Worm (Caenorhabditis elegans) whole organism, late embryonic: Measurements from ENCODE around the gene twk-44.
A peak's percentile ranks its signal among the peaks of the same experiment; 100 is the strongest.

Experiments used
- C38D4.7 ChIP-seq: fragments of 200-800 bp; sonication (Bioruptor generic); optimal IDR thresholded peaks from 2 replicates; lab custom pipeline; 2018; ENCODE audit warnings: mild to moderate bottlenecking, missing genetic modification characterization, moderate library complexity, missing compliant biosample characterization
- K02D7.2 ChIP-seq: sonication (generic microtip); optimal IDR thresholded peaks from 2 replicates; lab custom pipeline; 2017; ENCODE audit warnings: mild to moderate bottlenecking, missing genetic modification characterization, missing compliant biosample characterization
- Y22D7AL.16 ChIP-seq: sonication (generic microtip); optimal IDR thresholded peaks from 2 replicates; lab custom pipeline; 2016; ENCODE audit warnings: missing genetic modification characterization, missing compliant biosample characterization
- ahr-1 ChIP-seq: sonication (generic microtip); optimal IDR thresholded peaks from 2 replicates; lab custom pipeline; 2016; ENCODE audit warnings: missing genetic modification characterization, missing compliant biosample characterization
- ama-1 ChIP-seq: fragments of 150-350 bp; optimal IDR thresholded peaks from 2 replicates; lab custom pipeline; 2014
- ceh-14 ChIP-seq: sonication (generic microtip); optimal IDR thresholded peaks from 2 replicates; lab custom pipeline; 2016; ENCODE audit warnings: missing genotype, missing genetic modification characterization, missing compliant biosample characterization
- ceh-19 ChIP-seq: fragments of 200-800 bp; sonication (Bioruptor generic); optimal IDR thresholded peaks from 2 replicates; lab custom pipeline; 2018; ENCODE audit warnings: mild to moderate bottlenecking, missing genetic modification characterization, missing compliant biosample characterization
- ceh-22 ChIP-seq: sonication (generic microtip); optimal IDR thresholded peaks from 2 replicates; lab custom pipeline; 2017; ENCODE audit warnings: missing biosample characterization, missing genetic modification characterization
- ceh-24 ChIP-seq: sonication (generic microtip); optimal IDR thresholded peaks from 2 replicates; lab custom pipeline; 2016; ENCODE audit warnings: mild to moderate bottlenecking, missing genetic modification characterization, missing compliant biosample characterization
- ceh-30 ChIP-seq: fragments of 150-350 bp; optimal IDR thresholded peaks from 2 replicates; lab custom pipeline; 2014; ENCODE audit warnings: missing biosample characterization, missing genetic modification characterization
- ceh-31 ChIP-seq: sonication (generic microtip); optimal IDR thresholded peaks from 2 replicates; lab custom pipeline; 2016; ENCODE audit warnings: missing genetic modification characterization, missing compliant biosample characterization
- ceh-45 ChIP-seq: fragments of 200-800 bp; sonication (Bioruptor generic); IDR thresholded peaks from 2 replicates; pipeline ENCODE4 v1.3.6; 2022; ENCODE audit warnings: missing genetic modification reagents, missing genetic modification characterization, missing compliant biosample characterization
- ceh-48 ChIP-seq: sonication (generic microtip); optimal IDR thresholded peaks from 2 replicates; lab custom pipeline; 2016; ENCODE audit warnings: missing genetic modification characterization, inconsistent platforms, missing compliant biosample characterization
- ceh-6 ChIP-seq: fragments of 200-800 bp; sonication (Bioruptor generic); optimal IDR thresholded peaks from 2 replicates; lab custom pipeline; 2018; ENCODE audit warnings: mild to moderate bottlenecking, missing genetic modification characterization, missing compliant biosample characterization
- ceh-9 ChIP-seq: sonication (generic microtip); optimal IDR thresholded peaks from 2 replicates; lab custom pipeline; 2016; ENCODE audit warnings: mild to moderate bottlenecking, missing genetic modification characterization, inconsistent platforms, missing compliant biosample characterization
- che-1 ChIP-seq: sonication (generic microtip); optimal IDR thresholded peaks from 2 replicates; lab custom pipeline; 2016; ENCODE audit warnings: mild to moderate bottlenecking, missing genetic modification characterization, missing compliant biosample characterization
- dve-1 ChIP-seq: sonication (generic microtip); optimal IDR thresholded peaks from 2 replicates; lab custom pipeline; 2017; ENCODE audit warnings: antibody characterized with exemption, mild to moderate bottlenecking, missing genetic modification characterization, missing compliant biosample characterization
- elt-2 ChIP-seq: sonication (generic microtip); optimal IDR thresholded peaks from 2 replicates; lab custom pipeline; 2016; ENCODE audit warnings: missing genetic modification reagents, missing genetic modification characterization, missing compliant biosample characterization
- elt-4 ChIP-seq: sonication (generic microtip); optimal IDR thresholded peaks from 2 replicates; lab custom pipeline; 2016; ENCODE audit warnings: missing genetic modification characterization, missing compliant biosample characterization
- ets-4 ChIP-seq: sonication (generic microtip); optimal IDR thresholded peaks from 2 replicates; lab custom pipeline; 2016; ENCODE audit warnings: missing genetic modification characterization, missing compliant biosample characterization
- eyg-1 ChIP-seq: sonication (generic microtip); optimal IDR thresholded peaks from 2 replicates; lab custom pipeline; 2016; ENCODE audit warnings: missing genotype, missing genetic modification characterization, missing compliant biosample characterization
- fax-1 ChIP-seq: sonication (generic microtip); optimal IDR thresholded peaks from 2 replicates; lab custom pipeline; 2016; ENCODE audit warnings: missing genotype, missing genetic modification characterization, missing compliant biosample characterization
- fkh-6 ChIP-seq: sonication (generic microtip); optimal IDR thresholded peaks from 2 replicates; lab custom pipeline; 2016; ENCODE audit warnings: missing genetic modification characterization, missing compliant biosample characterization
- gmeb-2 ChIP-seq: sonication (generic microtip); optimal IDR thresholded peaks from 2 replicates; lab custom pipeline; 2016; ENCODE audit warnings: missing genetic modification characterization, inconsistent platforms, missing compliant biosample characterization
- hlh-13 ChIP-seq: fragments of 200-800 bp; sonication (Bioruptor generic); optimal IDR thresholded peaks from 2 replicates; lab custom pipeline; 2018; ENCODE audit warnings: mild to moderate bottlenecking, missing genetic modification characterization, missing compliant biosample characterization
- hlh-15 ChIP-seq: sonication (generic microtip); optimal IDR thresholded peaks from 2 replicates; lab custom pipeline; 2016; ENCODE audit warnings: missing genetic modification characterization, missing compliant biosample characterization
- lin-11 ChIP-seq: fragments of 200-800 bp; sonication (Bioruptor generic); optimal IDR thresholded peaks from 2 replicates; lab custom pipeline; 2018; ENCODE audit warnings: mild to moderate bottlenecking, missing genetic modification characterization, missing compliant biosample characterization
- madf-2 ChIP-seq: sonication (generic microtip); optimal IDR thresholded peaks from 2 replicates; lab custom pipeline; 2017; ENCODE audit warnings: missing genetic modification characterization, missing compliant biosample characterization
- nfya-1 ChIP-seq: sonication (generic microtip); optimal IDR thresholded peaks from 2 replicates; lab custom pipeline; 2017; ENCODE audit warnings: missing genetic modification characterization, mild to moderate bottlenecking, missing compliant biosample characterization, antibody characterized with exemption, moderate library complexity
- nhr-11 ChIP-seq: fragments of 150-350 bp; optimal IDR thresholded peaks from 2 replicates; lab custom pipeline; 2014; ENCODE audit warnings: missing biosample characterization, missing genetic modification characterization
- nhr-232 ChIP-seq: sonication (generic microtip); optimal IDR thresholded peaks from 2 replicates; lab custom pipeline; 2016; ENCODE audit warnings: missing genetic modification characterization, missing compliant biosample characterization
- npax-4 ChIP-seq: sonication (generic microtip); optimal IDR thresholded peaks from 2 replicates; lab custom pipeline; 2016; ENCODE audit warnings: missing genetic modification characterization, missing compliant biosample characterization
- odd-2 ChIP-seq: sonication (generic microtip); optimal IDR thresholded peaks from 2 replicates; lab custom pipeline; 2017; ENCODE audit warnings: antibody characterized with exemption, mild to moderate bottlenecking, missing genetic modification characterization, missing compliant biosample characterization
- pag-3 ChIP-seq: sonication (generic microtip); optimal IDR thresholded peaks from 2 replicates; lab custom pipeline; 2016; ENCODE audit warnings: missing compliant biosample characterization, missing genetic modification characterization, borderline replicate concordance
- pat-9 ChIP-seq: fragments of 200-800 bp; sonication (Bioruptor generic); optimal IDR thresholded peaks from 2 replicates; lab custom pipeline; 2018; ENCODE audit warnings: mild to moderate bottlenecking, missing genetic modification characterization, moderate library complexity, missing compliant biosample characterization
- pax-1 ChIP-seq: fragments of 150-350 bp; optimal IDR thresholded peaks from 2 replicates; lab custom pipeline; 2014; ENCODE audit warnings: missing biosample characterization, missing genetic modification characterization
- pha-4 ChIP-seq: fragments of 150-350 bp; optimal IDR thresholded peaks from 2 replicates; lab custom pipeline; 2018; ENCODE audit warnings: missing biosample characterization, missing genetic modification reagents, missing genetic modification characterization
- pqm-1 ChIP-seq: sonication (generic microtip); optimal IDR thresholded peaks from 2 replicates; lab custom pipeline; 2016; ENCODE audit warnings: missing genetic modification characterization, missing compliant biosample characterization
- rnt-1 ChIP-seq: sonication (generic microtip); optimal IDR thresholded peaks from 2 replicates; lab custom pipeline; 2016; ENCODE audit warnings: missing genetic modification characterization, missing compliant biosample characterization
- sdc-2 ChIP-seq: sonication (generic microtip); optimal IDR thresholded peaks from 2 replicates; lab custom pipeline; 2016; ENCODE audit warnings: missing genotype, missing genetic modification characterization, missing compliant biosample characterization
- sox-2 ChIP-seq: fragments of 200-800 bp; sonication (Bioruptor generic); IDR thresholded peaks from 2 replicates; pipeline ENCODE4 v1.3.6; 2022; ENCODE audit warnings: missing genetic modification reagents, missing genetic modification characterization, missing compliant biosample characterization
- tbx-7 ChIP-seq: sonication (generic microtip); optimal IDR thresholded peaks from 2 replicates; lab custom pipeline; 2016; ENCODE audit warnings: missing genotype, missing genetic modification characterization, missing compliant biosample characterization
- ttx-3 ChIP-seq: sonication (generic microtip); optimal IDR thresholded peaks from 2 replicates; lab custom pipeline; 2016; ENCODE audit warnings: missing genetic modification reagents, missing genetic modification characterization, missing compliant biosample characterization
- unc-3 ChIP-seq, 2 experiments: fragments of 200-800 bp in 1 of 2; sonication (Bioruptor generic) in 1 of 2; sonication (generic microtip) in 1 of 2; conservative IDR thresholded peaks in 1 of 2; optimal IDR thresholded peaks in 1 of 2; 2 replicates each; pipeline versions ENCODE4 v1.3.6 to Lab custom; 2016 to 2022; ENCODE audit warnings: missing compliant biosample characterization in 2 of 2, missing genetic modification characterization in 2 of 2, missing genetic modification reagents in 1 of 2
- unc-42 ChIP-seq: sonication (generic microtip); optimal IDR thresholded peaks from 2 replicates; lab custom pipeline; 2016; ENCODE audit warnings: missing genotype, missing genetic modification characterization, missing compliant biosample characterization
- unc-86 ChIP-seq: sonication (generic microtip); optimal IDR thresholded peaks from 2 replicates; lab custom pipeline; 2016; ENCODE audit warnings: missing genetic modification characterization, missing compliant biosample characterization
- ztf-16 ChIP-seq: sonication (generic microtip); optimal IDR thresholded peaks from 2 replicates; lab custom pipeline; 2017; ENCODE audit warnings: missing genetic modification characterization, missing compliant biosample characterization

twk-44 gene

ce11 chrX:11606815-11607499 lies 20.0 kb downstream of the twk-44 start:
- no peak for TF ChIP-seq che-1 (tag; lab: Kevin White, UChicago)
- TF ChIP-seq eyg-1 (tag; lab: Kevin White, UChicago): no peak
- no peak for TF ChIP-seq nfya-1
- TF ChIP-seq pha-4 (tag; lab: Kevin White, UChicago): no peak
- no peak for TF ChIP-seq pax-1 (tag; lab: Kevin White, UChicago)
- no peak for TF ChIP-seq nhr-232

- TF ChIP-seq ttx-3: peak; percentile 93
- no peak for TF ChIP-seq pha-4 (tag; lab: Kevin White, UChicago)
- TF ChIP-seq dve-1 (tag; lab: Kevin White, UChicago): peak; percentile 68
- peak; percentile 89 for TF ChIP-seq odd-2
- peak; percentile 98 for TF ChIP-seq elt-2 (tag; lab: Kevin White, UChicago)
- peak; percentile 94 for TF ChIP-seq pqm-1 (tag; lab: Kevin White, UChicago)
- TF ChIP-seq unc-42 (tag; lab: Kevin White, UChicago): peak; percentile 97
- peak; percentile 97 for TF ChIP-seq ceh-19
- peak; percentile 99 for TF ChIP-seq nhr-11
- peak; percentile 71 for TF ChIP-seq fax-1
- TF ChIP-seq ceh-31 (tag; lab: Kevin White, UChicago): peak; percentile 96
- TF ChIP-seq ceh-14 (tag; lab: Kevin White, UChicago): peak; percentile 99
- TF ChIP-seq che-1 (tag; lab: Kevin White, UChicago): peak; percentile 88
- TF ChIP-seq hlh-15 (tag; lab: Kevin White, UChicago): peak; percentile 82
- TF ChIP-seq C38D4.7 (GFP tag; lab: Kevin White, UChicago): peak; percentile 92
- TF ChIP-seq ceh-22 (tag; lab: Kevin White, UChicago): peak; percentile 87
- peak; percentile 53; the same call in 1 of the 2 replicates for TF ChIP-seq ceh-45 (GFP tag; lab: Robert Waterston, UW)
- TF ChIP-seq K02D7.2 (tag; lab: Kevin White, UChicago): peak; percentile 96
- no peak for TF ChIP-seq elt-4 (tag; lab: Kevin White, UChicago)
- TF ChIP-seq fkh-6: peak; percentile 49
- TF ChIP-seq rnt-1 (tag; lab: Kevin White, UChicago): peak; percentile 100
- peak; percentile 75 for TF ChIP-seq gmeb-2 (tag; lab: Kevin White, UChicago)
- peak; percentile 98 for TF ChIP-seq ceh-24 (tag; lab: Kevin White, UChicago)
- TF ChIP-seq ceh-9: no peak
- peak; percentile 91 for TF ChIP-seq ets-4
- TF ChIP-seq tbx-7: peak; percentile 76
- peak; percentile 90 for TF ChIP-seq sdc-2
- TF ChIP-seq ceh-48 (tag; lab: Kevin White, UChicago): peak; percentile 78
- peak; percentile 89 for TF ChIP-seq lin-11 (tag; lab: Kevin White, UChicago)
- peak; percentile 83 for TF ChIP-seq ceh-6 (GFP tag; lab: Kevin White, UChicago)
- peak; percentile 43 for TF ChIP-seq ceh-30 (tag; lab: Kevin White, UChicago)
- peak; percentile 91 for TF ChIP-seq sox-2 (GFP tag; lab: Robert Waterston, UW)
- TF ChIP-seq pag-3 (tag; lab: Kevin White, UChicago): peak; percentile 93
- no peak for TF ChIP-seq ama-1 (lab: Kevin White, UChicago)
- peak; percentile 5 for TF ChIP-seq hlh-13
- TF ChIP-seq ztf-16 (tag; lab: Kevin White, UChicago): peak; percentile 99
- peak; percentile 98 for TF ChIP-seq pat-9 (tag; lab: Kevin White, UChicago)
- peak; percentile 94 for TF ChIP-seq madf-2 (tag; lab: Kevin White, UChicago)
- peak; percentile 99 for TF ChIP-seq unc-86 (tag; lab: Kevin White, UChicago)
- TF ChIP-seq npax-4 (tag; lab: Kevin White, UChicago): peak; percentile 45
- no peak; the same call in 1 of the 2 replicates for TF ChIP-seq unc-3 (GFP tag; conservative IDR thresholded peaks at IDR 0.05; lab: Robert Waterston, UW)
- TF ChIP-seq unc-3 (tag; optimal IDR thresholded peaks at IDR 0.05; lab: Kevin White, UChicago): peak; percentile 99
- peak; percentile 97 for TF ChIP-seq Y22D7AL.16 (tag; lab: Kevin White, UChicago)
- TF ChIP-seq ahr-1: peak; percentile 82
- peak; percentile 95 for TF ChIP-seq nfya-1
These were observed 21.0 kb downstream of the twk-44 start for ce11 chrX:11605766-11606490.
